Worm (Caenorhabditis elegans): ENCODE data around the gene T26H5.10.

DNA sequence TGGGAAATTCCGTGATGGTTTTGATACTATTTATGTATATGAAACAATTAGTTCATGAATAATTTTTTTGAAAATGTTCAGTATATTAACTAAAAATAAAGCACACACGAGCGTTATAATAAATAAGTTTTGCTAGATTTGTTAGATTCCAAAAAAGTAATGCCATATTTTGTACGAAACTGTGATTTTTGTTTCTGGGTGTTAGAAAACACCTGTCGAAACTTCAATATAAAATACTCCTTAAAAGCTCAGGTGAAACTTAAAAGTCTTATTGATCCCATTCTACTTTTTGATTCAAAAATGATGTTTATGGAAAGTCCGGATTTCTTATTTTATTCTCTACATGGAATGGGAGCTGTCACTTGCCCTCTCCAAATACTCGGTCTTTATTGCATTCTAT is 27.7 kb downstream of the T26H5.10 start, which contains the start of gene srh-265:
- TF ChIP-seq F13H6.1 (tag; optimal IDR thresholded peaks at IDR 0.05) (no peak), sdc-2 (tag; optimal IDR thresholded peaks at IDR 0.05) (no peak), unc-42 (tag; optimal IDR thresholded peaks at IDR 0.05) (no peak), ama-1 (optimal IDR thresholded peaks at IDR 0.05) (no peak), ceh-34 (tag; optimal IDR thresholded peaks at IDR 0.05) (no peak), nhr-11 (tag; optimal IDR thresholded peaks at IDR 0.05) (no peak)
